Fruit fly (Drosophila melanogaster): ENCODE measurements around the gene Ca-alpha1T.
A peak's percentile ranks its signal among the peaks of the same experiment; 100 is the strongest.

The Ca-alpha1T gene

dm6 chrX:6193183-6193810 is 1.0 kb upstream of the Ca-alpha1T start:
- TF ChIP-seq Smox (GFP tag; optimal IDR thresholded peaks at IDR 0.05): peak; percentile 49
- TF ChIP-seq net (GFP tag; optimal IDR thresholded peaks at IDR 0.05): peak; percentile 55
- TF ChIP-seq CG11762 (GFP tag; optimal IDR thresholded peaks at IDR 0.05; ENCODE audit: insufficient read depth): peak; percentile 7
- peak; percentile 46 for TF ChIP-seq lz (GFP tag; optimal IDR thresholded peaks at IDR 0.05)
- peak; percentile 27 for TF ChIP-seq CG8319 (GFP tag; optimal IDR thresholded peaks at IDR 0.05)
- TF ChIP-seq achi (GFP tag; optimal IDR thresholded peaks at IDR 0.05): peak; percentile 72
- TF ChIP-seq Hr4 (GFP tag; optimal IDR thresholded peaks at IDR 0.05): peak; percentile 57
- TF ChIP-seq Eip93F (GFP tag; optimal IDR thresholded peaks at IDR 0.05): no peak
- peak; percentile 82 for TF ChIP-seq CG15336 (GFP tag; IDR thresholded peaks at IDR 0.05)
- TF ChIP-seq CG34406 (GFP tag; optimal IDR thresholded peaks at IDR 0.05): peak; percentile 69
- peak; percentile 43 for TF ChIP-seq cyc (GFP tag; optimal IDR thresholded peaks at IDR 0.05)
- TF ChIP-seq fd59A (GFP tag; optimal IDR thresholded peaks at IDR 0.05): peak; percentile 48
- TF ChIP-seq CG16779 (tag; optimal IDR thresholded peaks at IDR 0.05): peak; percentile 71
- TF ChIP-seq vri (GFP tag; optimal IDR thresholded peaks at IDR 0.05): peak; percentile 11
- TF ChIP-seq topi (GFP tag; optimal IDR thresholded peaks at IDR 0.05): peak; percentile 54
- peak; percentile 50 for TF ChIP-seq spab (GFP tag; optimal IDR thresholded peaks at IDR 0.05)
- TF ChIP-seq ss (GFP tag; optimal IDR thresholded peaks at IDR 0.05): peak in 1 of 2 experiments; percentile 29
- peak; percentile 49 for TF ChIP-seq Sox14 (GFP tag; optimal IDR thresholded peaks at IDR 0.05)
- peak; percentile 29 to 39 for TF ChIP-seq salr (GFP tag; optimal IDR thresholded peaks at IDR 0.05)
- peak; percentile 63 for TF ChIP-seq CG4318 (GFP tag; optimal IDR thresholded peaks at IDR 0.05)
- TF ChIP-seq CG32006 (GFP tag; optimal IDR thresholded peaks at IDR 0.05): peak; percentile 79
- peak; percentile 75 for TF ChIP-seq OdsH (GFP tag; optimal IDR thresholded peaks at IDR 0.05)
- TF ChIP-seq CG11902 (GFP tag; optimal IDR thresholded peaks at IDR 0.05): peak; percentile 15
- TF ChIP-seq dac (GFP tag; optimal IDR thresholded peaks at IDR 0.05): peak; percentile 58
- TF ChIP-seq CG8119 (GFP tag; IDR thresholded peaks at IDR 0.05): peak; percentile 81
- peak; percentile 61 for TF ChIP-seq Met (GFP tag; optimal IDR thresholded peaks at IDR 0.05)
- peak; percentile 44 for TF ChIP-seq Sox102F (GFP tag; optimal IDR thresholded peaks at IDR 0.05)
- peak; percentile 49 for TF ChIP-seq dsx (GFP tag; optimal IDR thresholded peaks at IDR 0.05; ENCODE audit: poor library complexity, severe bottlenecking)
- TF ChIP-seq Eip75B (GFP tag; optimal IDR thresholded peaks at IDR 0.05): peak; percentile 47
- peak; percentile 72 for TF ChIP-seq CG10631 (GFP tag; optimal IDR thresholded peaks at IDR 0.05)
- TF ChIP-seq CG6276 (GFP tag; optimal IDR thresholded peaks at IDR 0.05): peak; percentile 55
- no peak for TF ChIP-seq Hr39 (GFP tag; optimal IDR thresholded peaks at IDR 0.05)
- TF ChIP-seq fkh (GFP tag; optimal IDR thresholded peaks at IDR 0.05): no peak
- peak; percentile 63 for TF ChIP-seq CG8632 (GFP tag; optimal IDR thresholded peaks at IDR 0.05)
- peak; percentile 66 for TF ChIP-seq pdm3 (GFP tag; optimal IDR thresholded peaks at IDR 0.05)
- peak; percentile 19 for TF ChIP-seq CG31627 (GFP tag; optimal IDR thresholded peaks at IDR 0.05)
- no peak for TF ChIP-seq Hr38 (GFP tag; optimal IDR thresholded peaks at IDR 0.05)
- TF ChIP-seq svp (GFP tag): peak; percentile 65
- peak; percentile 69 for TF ChIP-seq esn (GFP tag; optimal IDR thresholded peaks at IDR 0.05)
- peak; percentile 35 for TF ChIP-seq Lpt (GFP tag; optimal IDR thresholded peaks at IDR 0.05)
- no peak for TF ChIP-seq CG6854 (GFP tag; optimal IDR thresholded peaks at IDR 0.05)
- peak; percentile 89 for TF ChIP-seq eg (GFP tag; IDR thresholded peaks at IDR 0.05)
- TF ChIP-seq Eip78C (GFP tag): peak; percentile 90
- TF ChIP-seq Gug (GFP tag; IDR thresholded peaks at IDR 0.05): peak; percentile 81
- TF ChIP-seq Ets21C (GFP tag; optimal IDR thresholded peaks at IDR 0.05): no peak
- TF ChIP-seq CG3919 (GFP tag; optimal IDR thresholded peaks at IDR 0.05): peak; percentile 65
- peak; percentile 38 for TF ChIP-seq CG7368 (GFP tag; optimal IDR thresholded peaks at IDR 0.05)
- peak; percentile 89 for TF ChIP-seq CG6163 (GFP tag; IDR thresholded peaks at IDR 0.05)
- peak; percentile 52 for TF ChIP-seq CG6792 (GFP tag; optimal IDR thresholded peaks at IDR 0.05)
- TF ChIP-seq CG3032 (tag; optimal IDR thresholded peaks at IDR 0.05): peak; percentile 72
- TF ChIP-seq Blimp-1 (GFP tag; optimal IDR thresholded peaks at IDR 0.05): no peak
